Fruit fly (Drosophila melanogaster): Measurements from ENCODE around the gene fusl.
A peak's percentile ranks its signal among the peaks of the same experiment; 100 is the strongest.

The fusl gene

DNA sequence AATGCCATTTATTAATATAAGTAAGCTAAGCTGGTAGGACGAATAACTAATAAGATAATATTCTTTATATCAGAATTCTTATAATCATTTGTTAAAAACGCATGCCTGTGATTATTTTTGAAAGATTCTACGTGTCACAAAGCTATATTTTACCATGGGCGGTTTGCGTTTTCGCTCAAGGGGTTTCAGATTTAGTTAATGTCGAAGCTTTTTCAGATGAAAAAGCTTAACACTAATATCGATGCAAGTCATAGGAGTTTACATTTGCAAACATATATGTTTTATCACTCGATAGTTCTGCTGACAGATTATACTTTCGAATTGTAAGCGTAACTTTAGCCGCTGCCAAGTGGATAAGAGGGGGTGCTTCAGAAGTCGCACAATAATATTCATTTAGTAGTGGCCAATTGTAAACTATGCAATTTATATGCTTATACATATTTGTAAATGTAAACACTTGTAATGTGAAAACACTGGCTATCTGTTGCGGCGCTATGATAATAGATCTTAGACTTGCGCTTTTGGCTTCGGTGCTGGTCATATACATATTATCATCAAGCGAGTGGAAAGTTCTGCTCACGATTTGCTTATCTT is 3.2 kb upstream of the fusl start:
- no peak for TF ChIP-seq fd96Ca (GFP tag; IDR thresholded peaks at IDR 0.05)
- TF ChIP-seq Pif1B (GFP tag; optimal IDR thresholded peaks at IDR 0.05), result no peak
- TF ChIP-seq CG12605 (GFP tag; IDR thresholded peaks at IDR 0.05), result no peak

DNA sequence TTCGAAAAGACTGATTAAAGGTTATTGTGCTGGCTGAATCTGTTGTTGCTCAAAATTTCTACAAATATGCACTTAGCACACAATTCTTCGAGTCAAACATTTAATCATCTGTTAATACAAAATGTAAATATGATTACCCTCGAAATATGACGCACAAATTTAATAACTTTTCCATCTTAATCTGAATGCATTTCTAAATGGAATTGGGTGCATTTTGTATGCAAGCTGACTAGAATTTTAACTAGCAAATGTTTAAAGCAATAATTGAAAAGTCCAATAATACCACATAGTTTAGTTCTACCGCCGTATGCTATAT is 806 bp upstream of the fusl start:
- TF ChIP-seq CG34367 (tag; optimal IDR thresholded peaks at IDR 0.05) (no peak), CG14655 (GFP tag; optimal IDR thresholded peaks at IDR 0.05) (no peak), CG13204 (GFP tag; optimal IDR thresholded peaks at IDR 0.05) (no peak), gl (tag; optimal IDR thresholded peaks at IDR 0.05) (no peak), CG8301 (tag; optimal IDR thresholded peaks at IDR 0.05) (no peak), CG8159 (tag; optimal IDR thresholded peaks at IDR 0.05) (no peak), CG32121 (GFP tag; IDR thresholded peaks at IDR 0.05) (no peak), CG9948 (tag; optimal IDR thresholded peaks at IDR 0.05) (no peak), CG15710 (tag; optimal IDR thresholded peaks at IDR 0.05) (no peak), Pif1B (GFP tag; optimal IDR thresholded peaks at IDR 0.05) (no peak), fd96Ca (GFP tag; IDR thresholded peaks at IDR 0.05) (no peak), rn (GFP tag; IDR thresholded peaks at IDR 0.05) (no peak), CG10348 (GFP tag; IDR thresholded peaks at IDR 0.05) (no peak), EcR (GFP tag; optimal IDR thresholded peaks at IDR 0.05) (no peak), CG4496 (GFP tag; IDR thresholded peaks at IDR 0.05) (no peak), CG17806 (tag; optimal IDR thresholded peaks at IDR 0.05) (no peak), Pif1A (GFP tag; optimal IDR thresholded peaks at IDR 0.05) (no peak), Ets98B (GFP tag; IDR thresholded peaks at IDR 0.05) (no peak), D1 (tag; optimal IDR thresholded peaks at IDR 0.05) (no peak)

DNA sequence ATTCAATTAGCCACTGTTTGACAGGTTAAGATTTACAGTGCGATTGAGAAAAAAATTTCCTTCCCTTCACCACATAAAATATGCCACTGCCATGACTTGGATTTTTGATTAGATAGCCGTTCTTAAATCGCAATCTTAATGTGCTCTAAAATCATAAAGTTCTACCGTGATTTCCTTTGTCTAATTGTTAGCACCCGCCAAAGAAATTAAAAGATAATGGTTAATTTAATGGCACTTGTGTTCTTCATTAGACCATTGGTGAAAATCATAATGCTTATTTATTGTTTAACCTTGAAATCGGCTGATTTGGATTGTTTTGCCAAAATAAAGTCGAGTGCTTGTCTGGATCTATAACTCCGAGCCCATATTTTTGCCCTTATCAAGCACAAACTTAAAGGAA is 714 bp downstream of the fusl start:
- TF ChIP-seq Pif1A (GFP tag; optimal IDR thresholded peaks at IDR 0.05), result no peak
- no peak for TF ChIP-seq CG14655 (GFP tag; optimal IDR thresholded peaks at IDR 0.05)
- no peak for TF ChIP-seq EcR (GFP tag; optimal IDR thresholded peaks at IDR 0.05)
- TF ChIP-seq CG32121 (GFP tag; IDR thresholded peaks at IDR 0.05), result no peak
- no peak for TF ChIP-seq CG8159 (tag; optimal IDR thresholded peaks at IDR 0.05)
- no peak for TF ChIP-seq Snoo (tag; optimal IDR thresholded peaks at IDR 0.05)
- no peak for TF ChIP-seq CG34367 (tag; optimal IDR thresholded peaks at IDR 0.05)
- no peak for TF ChIP-seq gl (tag; optimal IDR thresholded peaks at IDR 0.05)
- TF ChIP-seq CG8301 (tag; optimal IDR thresholded peaks at IDR 0.05), result no peak
- no peak for TF ChIP-seq Ets98B (GFP tag; IDR thresholded peaks at IDR 0.05)
- TF ChIP-seq CG12605 (GFP tag; IDR thresholded peaks at IDR 0.05), result no peak
- no peak for TF ChIP-seq CG13204 (GFP tag; optimal IDR thresholded peaks at IDR 0.05)
- no peak for TF ChIP-seq CG17806 (tag; optimal IDR thresholded peaks at IDR 0.05)
- TF ChIP-seq CG9948 (tag; optimal IDR thresholded peaks at IDR 0.05), result no peak
- TF ChIP-seq Pif1B (GFP tag; optimal IDR thresholded peaks at IDR 0.05), result no peak
- TF ChIP-seq CG4496 (GFP tag; IDR thresholded peaks at IDR 0.05), result no peak
- TF ChIP-seq rn (GFP tag; IDR thresholded peaks at IDR 0.05), result no peak
- no peak for TF ChIP-seq CG15710 (tag; optimal IDR thresholded peaks at IDR 0.05)

DNA sequence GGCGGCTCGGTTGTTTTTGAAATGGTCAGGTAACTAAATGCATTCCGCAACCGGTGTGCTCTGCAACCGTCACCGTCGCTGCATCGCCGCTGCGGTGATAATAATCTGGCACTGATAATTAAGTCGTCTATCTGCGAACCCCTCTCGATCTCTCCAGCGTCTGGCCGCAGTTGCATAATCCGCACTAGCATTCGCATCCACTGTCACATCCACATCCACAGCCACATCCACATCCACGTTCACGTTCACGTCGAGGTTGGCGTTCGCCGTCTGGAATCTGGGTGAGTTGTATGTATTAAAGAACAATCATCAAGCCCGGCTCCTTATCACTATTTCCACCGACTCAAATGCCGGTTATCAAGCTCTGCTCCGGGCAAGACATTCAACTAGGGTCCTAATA is 5.3 kb downstream of the fusl start:
- TF ChIP-seq rn (GFP tag; IDR thresholded peaks at IDR 0.05) (no peak), CG8301 (tag; optimal IDR thresholded peaks at IDR 0.05) (no peak), CG13204 (GFP tag; optimal IDR thresholded peaks at IDR 0.05) (peak; percentile 57), gl (tag; optimal IDR thresholded peaks at IDR 0.05) (no peak), CG9948 (tag; optimal IDR thresholded peaks at IDR 0.05) (no peak), Snoo (tag; optimal IDR thresholded peaks at IDR 0.05) (no peak), Ets98B (GFP tag; IDR thresholded peaks at IDR 0.05) (no peak), CG4496 (GFP tag; IDR thresholded peaks at IDR 0.05) (no peak), EcR (GFP tag; optimal IDR thresholded peaks at IDR 0.05) (peak; percentile 3), CG12605 (GFP tag; IDR thresholded peaks at IDR 0.05) (no peak), D1 (tag; optimal IDR thresholded peaks at IDR 0.05) (no peak), CG14655 (GFP tag; optimal IDR thresholded peaks at IDR 0.05) (no peak), CG15710 (tag; optimal IDR thresholded peaks at IDR 0.05) (no peak), CG8159 (tag; optimal IDR thresholded peaks at IDR 0.05) (no peak)

DNA sequence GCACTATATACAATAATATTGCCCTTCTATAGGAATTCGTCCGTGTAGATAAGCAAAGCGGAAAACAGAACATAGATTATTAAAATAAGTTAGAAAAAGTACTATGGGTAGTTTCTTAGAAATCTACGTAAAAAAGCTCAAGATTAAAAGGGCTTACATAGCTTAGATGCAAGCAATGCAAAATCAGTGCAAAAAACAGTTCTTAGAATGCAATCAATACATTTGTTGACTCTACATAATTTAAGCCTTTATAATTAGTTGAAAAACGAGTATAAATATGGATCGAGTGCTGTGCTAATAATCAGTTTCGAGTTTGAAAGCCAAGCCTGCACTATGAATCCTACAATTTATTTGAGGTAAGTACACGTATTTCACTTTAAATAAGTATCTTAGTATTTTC is 8.3 kb downstream of the fusl start, which contains the start of gene TotM:
Gene TotM, plus strand, starts transcription at position 301 of the 400 bp plus-strand sequence.
- TF ChIP-seq Snoo (tag; optimal IDR thresholded peaks at IDR 0.05) (no peak), CG4496 (GFP tag; IDR thresholded peaks at IDR 0.05) (no peak), fd96Ca (GFP tag; IDR thresholded peaks at IDR 0.05) (no peak), CG8159 (tag; optimal IDR thresholded peaks at IDR 0.05) (no peak), CG10348 (GFP tag; IDR thresholded peaks at IDR 0.05) (no peak), CG9948 (tag; optimal IDR thresholded peaks at IDR 0.05) (no peak), CG14655 (GFP tag; optimal IDR thresholded peaks at IDR 0.05) (no peak), CG12605 (GFP tag; IDR thresholded peaks at IDR 0.05) (no peak), CG15710 (tag; optimal IDR thresholded peaks at IDR 0.05) (no peak), CG32121 (GFP tag; IDR thresholded peaks at IDR 0.05) (no peak), CG13204 (GFP tag; optimal IDR thresholded peaks at IDR 0.05) (no peak), rn (GFP tag; IDR thresholded peaks at IDR 0.05) (no peak), CG34367 (tag; optimal IDR thresholded peaks at IDR 0.05) (no peak), Ets98B (GFP tag; IDR thresholded peaks at IDR 0.05) (no peak), Pif1B (GFP tag; optimal IDR thresholded peaks at IDR 0.05) (no peak), CG17806 (tag; optimal IDR thresholded peaks at IDR 0.05) (no peak), gl (tag; optimal IDR thresholded peaks at IDR 0.05) (no peak), CG8301 (tag; optimal IDR thresholded peaks at IDR 0.05) (no peak), Pif1A (GFP tag; optimal IDR thresholded peaks at IDR 0.05) (no peak)

DNA sequence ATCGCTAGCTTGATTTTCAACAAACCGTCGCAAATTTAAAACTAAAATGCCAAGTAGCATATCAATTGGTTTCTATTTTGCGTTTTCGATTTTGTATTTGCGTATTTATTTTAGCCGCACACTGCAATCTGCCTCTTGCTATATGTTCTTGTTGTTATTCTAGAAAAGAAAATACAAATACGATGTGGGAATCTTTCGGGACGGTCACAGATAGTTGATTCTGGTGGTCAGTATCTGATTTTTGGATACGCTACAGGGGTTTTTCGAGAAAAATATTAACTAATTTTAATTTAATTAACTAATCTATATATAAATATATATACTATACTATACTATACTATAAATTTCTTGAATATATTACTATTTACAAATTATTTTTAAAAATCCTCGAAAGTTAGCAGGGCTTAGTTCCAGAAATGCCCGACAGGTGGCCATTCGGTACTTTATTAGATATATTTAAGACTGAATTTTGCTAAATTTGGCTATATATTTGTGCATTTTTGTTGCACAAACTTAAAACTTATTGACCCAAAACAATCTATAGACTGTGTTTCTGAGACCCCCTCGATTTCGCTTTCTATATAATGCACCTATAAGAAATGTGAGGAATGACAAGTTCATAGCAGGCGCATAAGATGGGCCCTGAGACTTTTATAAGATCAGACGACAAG is 8.9 kb downstream of the fusl start, which contains the start of gene CG14022:
Gene CG14022, minus strand, starts transcription at position 51 of the 671 bp plus-strand sequence.
- peak; percentile 2 for TF ChIP-seq CG14655 (GFP tag; optimal IDR thresholded peaks at IDR 0.05)
- TF ChIP-seq rn (GFP tag; IDR thresholded peaks at IDR 0.05), result no peak
- TF ChIP-seq CG12605 (GFP tag; IDR thresholded peaks at IDR 0.05), result no peak
- TF ChIP-seq CG34367 (tag; optimal IDR thresholded peaks at IDR 0.05), result no peak
